Worm (Caenorhabditis elegans) whole organism, mixed stage, embryonic: ENCODE results near the gene str-244.

Source experiments
- ces-1 ChIP-seq: fragments of 150-350 bp; optimal IDR thresholded peaks from 2 replicates; lab custom pipeline; 2014; ENCODE audit warnings: missing biosample characterization, missing genetic modification reagents, missing genetic modification characterization
- elt-3 ChIP-seq: fragments of 150-350 bp; optimal IDR thresholded peaks from 2 replicates; lab custom pipeline; 2014; ENCODE audit warnings: missing biosample characterization, missing genetic modification characterization
- lsy-2 ChIP-seq: fragments of 150-350 bp; optimal IDR thresholded peaks from 2 replicates; lab custom pipeline; 2014; ENCODE audit warnings: missing biosample characterization, missing genetic modification characterization
- mab-5 ChIP-seq: fragments of 150-350 bp; optimal IDR thresholded peaks from 2 replicates; lab custom pipeline; 2014; ENCODE audit warnings: missing biosample characterization, missing genetic modification characterization
- nhr-12 ChIP-seq: fragments of 150-350 bp; optimal IDR thresholded peaks from 2 replicates; lab custom pipeline; 2014; ENCODE audit warnings: missing biosample characterization, missing genetic modification characterization
- nhr-28 ChIP-seq: fragments of 150-350 bp; optimal IDR thresholded peaks from 2 replicates; lab custom pipeline; 2014; ENCODE audit warnings: missing biosample characterization, missing genetic modification characterization
- snpc-4 ChIP-seq: fragments of 150-350 bp; optimal IDR thresholded peaks from 2 replicates; lab custom pipeline; 2014; ENCODE audit warnings: missing biosample characterization, missing genetic modification characterization
- unc-120 ChIP-seq: sonication (generic microtip); optimal IDR thresholded peaks from 2 replicates; lab custom pipeline; 2017; ENCODE audit warnings: missing genetic modification characterization, missing compliant biosample characterization; ENCODE audit not compliant: poor library complexity, severe bottlenecking
- unc-39 ChIP-seq: fragments of 150-350 bp; optimal IDR thresholded peaks from 2 replicates; lab custom pipeline; 2014; ENCODE audit warnings: missing biosample characterization, missing genetic modification characterization

- no peak for TF ChIP-seq nhr-12 (tag; lab: Kevin White, UChicago)
- TF ChIP-seq ces-1 (GFP tag; lab: Kevin White, UChicago): no peak
- no peak for TF ChIP-seq mab-5 (tag; lab: Kevin White, UChicago)
- TF ChIP-seq lsy-2 (tag; lab: Kevin White, UChicago): no peak
- no peak for TF ChIP-seq nhr-28
- no peak for TF ChIP-seq unc-39
- TF ChIP-seq snpc-4 (tag; lab: Kevin White, UChicago): no peak
- TF ChIP-seq unc-120 (tag; lab: Kevin White, UChicago): no peak
- no peak for TF ChIP-seq elt-3 (tag; lab: Kevin White, UChicago)
Measured at ce11 chrV:3058996-3059395, at the start of gene str-244.
